Worm (Caenorhabditis elegans) whole organism, mixed stage, embryonic: ENCODE results near the gene R07A4.2.

Experiments
- M03D4.4 ChIP-seq: sonication (generic microtip); optimal IDR thresholded peaks from 2 replicates; lab custom pipeline; 2017; ENCODE audit warnings: mild to moderate bottlenecking, missing genetic modification characterization, missing compliant biosample characterization
- bed-3 ChIP-seq: fragments of 200-800 bp; sonication (Bioruptor generic); optimal IDR thresholded peaks from 3 replicates; lab custom pipeline; 2018; ENCODE audit warnings: mild to moderate bottlenecking, missing genetic modification characterization, moderate library complexity, missing compliant biosample characterization
- ceh-39 ChIP-seq: fragments of 150-350 bp; optimal IDR thresholded peaks from 2 replicates; lab custom pipeline; 2014; ENCODE audit warnings: missing biosample characterization, missing genetic modification characterization
- ceh-43 ChIP-seq: fragments of 200-800 bp; sonication (Bioruptor generic); optimal IDR thresholded peaks from 2 replicates; lab custom pipeline; 2018; ENCODE audit warnings: mild to moderate bottlenecking, missing genetic modification characterization, moderate library complexity, missing compliant biosample characterization
- ceh-83 ChIP-seq: fragments of 200-800 bp; sonication (Bioruptor generic); optimal IDR thresholded peaks from 2 replicates; lab custom pipeline; 2018; ENCODE audit warnings: mild to moderate bottlenecking, missing genetic modification characterization, missing compliant biosample characterization
- ces-1 ChIP-seq: fragments of 150-350 bp; optimal IDR thresholded peaks from 2 replicates; lab custom pipeline; 2014; ENCODE audit warnings: missing biosample characterization, missing genetic modification reagents, missing genetic modification characterization
- cnd-1 ChIP-seq: fragments of 200-800 bp; sonication (Bioruptor generic); optimal IDR thresholded peaks from 2 replicates; lab custom pipeline; 2018; ENCODE audit warnings: mild to moderate bottlenecking, missing genetic modification characterization, missing compliant biosample characterization
- drap-1 ChIP-seq: fragments of 200-800 bp; sonication (Bioruptor generic); optimal IDR thresholded peaks from 3 replicates; lab custom pipeline; 2018; ENCODE audit warnings: mild to moderate bottlenecking, missing genetic modification characterization, missing compliant biosample characterization
- elt-1 ChIP-seq: sonication (generic microtip); optimal IDR thresholded peaks from 2 replicates; lab custom pipeline; 2017; ENCODE audit warnings: missing genetic modification characterization, mild to moderate bottlenecking, missing compliant biosample characterization, antibody characterized with exemption, moderate library complexity, borderline replicate concordance; ENCODE audit not compliant: insufficient read depth
- elt-3 ChIP-seq: fragments of 150-350 bp; optimal IDR thresholded peaks from 2 replicates; lab custom pipeline; 2014; ENCODE audit warnings: missing biosample characterization, missing genetic modification characterization
- flh-1 ChIP-seq: fragments of 200-800 bp; sonication (Bioruptor generic); optimal IDR thresholded peaks from 2 replicates; lab custom pipeline; 2018; ENCODE audit warnings: mild to moderate bottlenecking, missing genetic modification characterization, moderate library complexity, missing compliant biosample characterization
- hlh-1 ChIP-seq: fragments of 150-350 bp; optimal IDR thresholded peaks from 2 replicates; lab custom pipeline; 2014; ENCODE audit warnings: missing biosample characterization, missing genetic modification reagents, missing genetic modification characterization
- lin-13 ChIP-seq: fragments of 150-350 bp; optimal IDR thresholded peaks from 2 replicates; lab custom pipeline; 2014; ENCODE audit warnings: missing biosample characterization, missing genetic modification characterization
- lin-32 ChIP-seq: fragments of 200-800 bp; sonication (Bioruptor generic); optimal IDR thresholded peaks from 2 replicates; lab custom pipeline; 2018; ENCODE audit warnings: mild to moderate bottlenecking, missing genetic modification characterization, missing compliant biosample characterization
- mab-5 ChIP-seq: fragments of 150-350 bp; optimal IDR thresholded peaks from 2 replicates; lab custom pipeline; 2014; ENCODE audit warnings: missing biosample characterization, missing genetic modification characterization
- mep-1 ChIP-seq: fragments of 150-350 bp; optimal IDR thresholded peaks from 2 replicates; lab custom pipeline; 2017; ENCODE audit warnings: missing biosample characterization, missing genetic modification reagents, missing genetic modification characterization, inconsistent platforms
- mls-2 ChIP-seq: sonication (generic microtip); optimal IDR thresholded peaks from 2 replicates; lab custom pipeline; 2016; ENCODE audit warnings: mild to moderate bottlenecking, missing genetic modification characterization, moderate library complexity, missing compliant biosample characterization
- nhr-12 ChIP-seq: fragments of 150-350 bp; optimal IDR thresholded peaks from 2 replicates; lab custom pipeline; 2014; ENCODE audit warnings: missing biosample characterization, missing genetic modification characterization
- nhr-2 ChIP-seq: fragments of 150-350 bp; optimal IDR thresholded peaks from 2 replicates; lab custom pipeline; 2014; ENCODE audit warnings: missing biosample characterization, missing genetic modification characterization
- nhr-28 ChIP-seq: fragments of 150-350 bp; optimal IDR thresholded peaks from 2 replicates; lab custom pipeline; 2014; ENCODE audit warnings: missing biosample characterization, missing genetic modification characterization
- nhr-76 ChIP-seq: sonication (generic microtip); optimal IDR thresholded peaks from 2 replicates; lab custom pipeline; 2017; ENCODE audit warnings: missing biosample characterization, missing genetic modification characterization
- sem-2 ChIP-seq: fragments of 200-800 bp; sonication (Bioruptor generic); optimal IDR thresholded peaks from 2 replicates; lab custom pipeline; 2018; ENCODE audit warnings: mild to moderate bottlenecking, missing genetic modification characterization, missing compliant biosample characterization
- snpc-4 ChIP-seq: fragments of 150-350 bp; optimal IDR thresholded peaks from 2 replicates; lab custom pipeline; 2014; ENCODE audit warnings: missing biosample characterization, missing genetic modification characterization
- tbx-8 ChIP-seq: fragments of 200-800 bp; sonication (Bioruptor generic); optimal IDR thresholded peaks from 2 replicates; lab custom pipeline; 2018; ENCODE audit warnings: mild to moderate bottlenecking, missing genetic modification characterization, moderate library complexity, missing compliant biosample characterization
- unc-120 ChIP-seq: sonication (generic microtip); optimal IDR thresholded peaks from 2 replicates; lab custom pipeline; 2017; ENCODE audit warnings: missing genetic modification characterization, missing compliant biosample characterization; ENCODE audit not compliant: poor library complexity, severe bottlenecking
- unc-39 ChIP-seq: fragments of 150-350 bp; optimal IDR thresholded peaks from 2 replicates; lab custom pipeline; 2014; ENCODE audit warnings: missing biosample characterization, missing genetic modification characterization
- unc-62 ChIP-seq: fragments of 150-350 bp; optimal IDR thresholded peaks from 2 replicates; lab custom pipeline; 2014; ENCODE audit warnings: missing biosample characterization, missing genetic modification reagents, missing genetic modification characterization
- zip-8 ChIP-seq: fragments of 150-350 bp; optimal IDR thresholded peaks from 2 replicates; lab custom pipeline; 2014; ENCODE audit warnings: missing biosample characterization, missing genetic modification characterization
- ztf-11 ChIP-seq: fragments of 150-350 bp; optimal IDR thresholded peaks from 2 replicates; lab custom pipeline; 2014; ENCODE audit warnings: missing biosample characterization, missing genetic modification characterization

Gene R07A4.2

DNA sequence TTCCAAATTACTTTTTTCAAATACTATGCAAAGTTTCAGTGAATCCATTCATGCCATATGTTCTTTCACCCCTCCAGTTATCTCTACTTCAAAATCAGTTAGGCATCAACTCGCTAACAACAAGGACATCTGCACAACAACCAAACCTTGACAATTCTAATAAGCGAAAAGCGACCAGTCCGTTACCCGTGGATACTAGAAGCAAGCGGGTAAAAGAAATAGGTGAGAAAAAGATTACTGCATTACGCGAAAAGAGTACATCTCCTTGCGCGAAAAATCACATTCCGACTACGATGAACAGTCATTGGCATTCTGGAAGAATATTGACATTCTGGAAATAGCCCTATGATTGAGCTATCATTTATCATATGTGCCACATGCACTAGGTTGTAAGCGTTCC is 9.9 kb upstream of the R07A4.2 start:
- TF ChIP-seq lin-13 (tag; lab: Kevin White, UChicago) (no peak), ceh-39 (tag; lab: Kevin White, UChicago) (no peak), ceh-43 (GFP tag; lab: Kevin White, UChicago) (no peak), elt-1 (tag; lab: Kevin White, UChicago) (no peak), ces-1 (no peak), nhr-12 (tag; lab: Kevin White, UChicago) (no peak), nhr-76 (tag; lab: Kevin White, UChicago) (no peak)
- TF ChIP-seq, all 35 proteins: peak for 0

DNA sequence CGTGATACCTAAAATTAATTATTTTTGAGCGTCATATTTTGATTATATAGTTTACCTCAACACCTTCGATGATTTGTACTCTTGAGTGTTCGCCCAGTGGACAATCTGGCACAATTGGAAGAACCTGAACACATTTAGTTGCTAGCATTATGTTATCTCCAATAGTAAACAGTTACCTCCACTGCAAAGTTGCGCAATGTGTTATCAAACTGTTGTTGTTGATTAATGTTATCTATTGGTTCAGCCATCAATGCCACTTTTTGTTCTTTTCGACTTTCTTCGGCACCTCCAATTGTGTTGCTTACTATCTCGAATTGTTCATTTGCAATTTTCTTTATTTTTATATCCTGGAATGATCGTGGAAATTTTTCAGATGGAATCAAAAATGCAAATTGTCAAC is 8.2 kb upstream of the R07A4.2 start:
- TF ChIP-seq zip-8 (tag; lab: Kevin White, UChicago) = no peak
- no peak for TF ChIP-seq hlh-1
- no peak for TF ChIP-seq nhr-12 (tag; lab: Kevin White, UChicago)
- no peak for TF ChIP-seq nhr-28 (tag; lab: Kevin White, UChicago)
- no peak for TF ChIP-seq flh-1 (GFP tag; lab: Kevin White, UChicago)
- TF ChIP-seq unc-62 = no peak
- no peak for TF ChIP-seq mab-5 (tag; lab: Kevin White, UChicago)
- TF ChIP-seq unc-120 (tag; lab: Kevin White, UChicago) = no peak
- TF ChIP-seq ces-1 = no peak
- no peak for TF ChIP-seq bed-3 (GFP tag; lab: Kevin White, UChicago)
- TF ChIP-seq tbx-8 (GFP tag; lab: Kevin White, UChicago) = no peak
- no peak for TF ChIP-seq ceh-83 (GFP tag; lab: Kevin White, UChicago)
- no peak for TF ChIP-seq nhr-76 (tag; lab: Kevin White, UChicago)
- no peak for TF ChIP-seq drap-1
- TF ChIP-seq nhr-2 = no peak
- TF ChIP-seq unc-39 = no peak
- TF ChIP-seq elt-3 (tag; lab: Kevin White, UChicago) = no peak
- no peak for TF ChIP-seq lin-32
- TF ChIP-seq M03D4.4 (tag; lab: Kevin White, UChicago) = no peak

DNA sequence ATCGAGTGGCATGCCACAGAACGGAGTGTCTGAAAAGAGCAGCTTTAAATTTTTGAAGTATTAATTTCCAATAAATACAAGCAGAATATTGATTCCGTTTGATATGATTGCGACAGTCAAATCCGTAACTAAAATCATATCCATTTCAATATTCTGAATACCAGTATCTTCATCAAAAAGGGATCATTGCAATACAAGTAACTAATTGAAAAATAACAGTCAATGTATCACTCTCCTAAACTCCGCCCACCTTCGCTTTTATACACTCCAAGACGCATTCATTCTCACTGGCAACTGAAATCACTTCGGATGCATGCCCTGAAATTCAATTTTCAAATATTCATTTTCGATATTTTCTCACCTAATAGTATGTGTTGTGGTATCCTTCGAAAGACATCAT is 7.1 kb upstream of the R07A4.2 start, which contains the start of gene R07A4.3:
TSS of gene R07A4.3 (plus strand) at position 301 of the 400 bp plus-strand sequence.
- no peak for TF ChIP-seq ces-1
- TF ChIP-seq, all 35 proteins: peak for 0

DNA sequence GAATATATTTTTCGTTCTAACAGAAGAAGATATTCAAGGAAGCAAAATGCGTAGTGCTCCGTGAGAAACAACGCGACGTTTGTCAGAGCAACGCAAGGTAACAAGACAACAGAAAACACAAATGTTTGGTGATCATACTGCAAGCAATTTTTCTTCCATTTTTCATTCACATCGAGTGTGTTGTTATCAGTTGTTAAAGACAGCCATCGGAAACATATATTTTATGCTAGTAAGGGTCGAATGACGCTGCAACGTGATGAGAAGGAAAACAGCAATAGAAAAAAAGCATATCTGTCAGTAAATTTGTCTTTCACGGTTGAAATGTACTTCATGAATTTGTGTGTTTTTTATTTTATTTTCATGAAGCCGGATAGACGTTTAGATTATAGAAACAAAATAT is 1.9 kb upstream of the R07A4.2 start:
- no peak for TF ChIP-seq unc-62
- no peak for TF ChIP-seq elt-1 (tag; lab: Kevin White, UChicago)
- TF ChIP-seq flh-1 (GFP tag; lab: Kevin White, UChicago) = no peak
- no peak for TF ChIP-seq sem-2 (GFP tag; lab: Kevin White, UChicago)
- TF ChIP-seq mep-1 (tag; lab: Kevin White, UChicago) = no peak
- TF ChIP-seq nhr-76 (tag; lab: Kevin White, UChicago) = no peak
- no peak for TF ChIP-seq unc-120 (tag; lab: Kevin White, UChicago)

DNA sequence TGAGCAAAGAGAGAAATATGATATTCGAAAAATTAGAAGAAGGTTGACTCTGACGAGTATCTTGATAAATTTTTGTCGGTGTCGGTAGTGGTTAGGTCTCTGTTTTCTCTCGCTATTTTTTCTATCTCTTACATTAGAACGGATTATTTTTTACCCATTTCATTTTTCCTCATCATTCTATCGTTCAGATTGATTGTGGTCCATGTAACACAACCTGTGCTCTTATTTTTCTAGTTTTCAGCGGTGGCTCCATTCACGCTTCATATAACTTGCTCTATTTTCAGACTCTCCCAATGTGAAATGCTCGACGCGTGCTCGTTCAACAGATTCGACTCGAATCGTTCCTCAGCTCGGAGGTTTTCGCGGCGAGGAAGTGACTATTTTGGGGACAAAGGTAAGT is 12.3 kb downstream of the R07A4.2 start, which contains the start of gene egl-36:
TSS of gene egl-36 (plus strand) at position 301 of the 400 bp plus-strand sequence.
- TF ChIP-seq nhr-76 (tag; lab: Kevin White, UChicago) = no peak
- no peak for TF ChIP-seq ces-1
- TF ChIP-seq unc-62 = no peak
- TF ChIP-seq drap-1 = no peak
- no peak for TF ChIP-seq ztf-11 (tag; lab: Kevin White, UChicago)
- TF ChIP-seq elt-1 (tag; lab: Kevin White, UChicago) = no peak
- TF ChIP-seq nhr-28 (tag; lab: Kevin White, UChicago) = no peak
- no peak for TF ChIP-seq mep-1 (tag; lab: Kevin White, UChicago)

DNA sequence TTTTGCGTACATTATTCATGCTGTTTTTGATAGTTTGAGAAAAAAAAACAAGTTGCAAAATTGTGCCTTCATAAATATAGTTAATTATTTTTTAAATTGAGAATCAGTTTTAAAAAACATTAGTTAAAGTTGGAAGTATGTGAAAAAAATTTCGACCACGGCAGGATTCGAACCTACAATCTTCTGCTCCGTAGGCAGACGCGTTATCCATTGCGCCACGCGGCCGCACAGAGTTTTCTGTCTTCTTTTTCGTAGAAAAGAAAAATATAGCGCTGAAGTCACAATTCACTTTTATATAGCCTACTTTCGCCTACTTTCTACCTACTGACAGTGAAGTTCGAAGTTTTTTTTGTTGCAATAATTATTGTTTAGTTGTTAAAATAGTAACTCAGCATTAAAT is 14.5 kb downstream of the R07A4.2 start:
- TF ChIP-seq unc-120 (tag; lab: Kevin White, UChicago) (no peak), nhr-12 (tag; lab: Kevin White, UChicago) (no peak), mls-2 (tag; lab: Kevin White, UChicago) (no peak), lin-13 (tag; lab: Kevin White, UChicago) (no peak), drap-1 (no peak), cnd-1 (tag; lab: Kevin White, UChicago) (no peak), nhr-28 (tag; lab: Kevin White, UChicago) (no peak), zip-8 (tag; lab: Kevin White, UChicago) (no peak), mep-1 (tag; lab: Kevin White, UChicago) (no peak), ceh-83 (GFP tag; lab: Kevin White, UChicago) (no peak), ceh-43 (GFP tag; lab: Kevin White, UChicago) (no peak), snpc-4 (no peak), mab-5 (tag; lab: Kevin White, UChicago) (no peak), ces-1 (no peak)
- TF ChIP-seq, all 35 proteins: peak for 0
